Worm (Caenorhabditis elegans) whole organism, L4/young adult: ENCODE measurements around the gene nhr-126.

Experiments
- W03F9.2 ChIP-seq: fragments of 150-350 bp; optimal IDR thresholded peaks from 2 replicates; lab custom pipeline; 2014; ENCODE audit warnings: missing biosample characterization, missing genetic modification characterization
- dao-5 ChIP-seq: sonication (generic microtip); optimal IDR thresholded peaks from 2 replicates; lab custom pipeline; 2016; ENCODE audit warnings: missing genotype, missing genetic modification characterization, moderate library complexity, missing compliant biosample characterization

- TF ChIP-seq W03F9.2 (tag; lab: Kevin White, UChicago) (no peak), dao-5 (tag; lab: Kevin White, UChicago) (no peak)
These were observed 28.5 kb upstream of the nhr-126 start for ce11 chrV:2200402-2200801.
